Worm (Caenorhabditis elegans) whole organism, L2 larva: ENCODE data around the gene let-721.

ENCODE experiments used
- lin-39 ChIP-seq: fragments of 150-350 bp; optimal IDR thresholded peaks from 2 replicates; lab custom pipeline; 2014; ENCODE audit warnings: missing biosample characterization, missing genetic modification reagents, missing genetic modification characterization
- unc-62 ChIP-seq: fragments of 150-350 bp; optimal IDR thresholded peaks from 2 replicates; lab custom pipeline; 2014; ENCODE audit warnings: missing biosample characterization, missing genetic modification reagents, missing genetic modification characterization

- TF ChIP-seq lin-39 (tag; lab: Kevin White, UChicago) (no peak), unc-62 (no peak)
Measured at ce11 chrIII:6495191-6495723, 48.5 kb upstream of the let-721 start, which contains the start of gene F23F12.13.
